Fruit fly (Drosophila melanogaster) whole organism, embryonic: Measurements from ENCODE around the gene CG32507.

Source experiments
- Atf3 ChIP-seq: fragments of 200-800 bp; sonication (Bioruptor generic); optimal IDR thresholded peaks from 3 replicates; lab custom pipeline; 2016; ENCODE audit warnings: missing biosample characterization, missing genetic modification characterization
- Atf6 ChIP-seq: fragments of 200-800 bp; sonication (Bioruptor generic); IDR thresholded peaks from 2 replicates; pipeline ENCODE4 v1.3.6; 2022; ENCODE audit warnings: missing biosample characterization, missing genetic modification characterization
- Bdp1 ChIP-seq: fragments of 200-800 bp; sonication (Bioruptor generic); optimal IDR thresholded peaks from 3 replicates; lab custom pipeline; 2016; ENCODE audit warnings: missing biosample characterization, missing genetic modification characterization
- CG10979 ChIP-seq: fragments of 200-800 bp; sonication (Bioruptor generic); optimal IDR thresholded peaks from 2 replicates; lab custom pipeline; 2018; ENCODE audit warnings: missing biosample characterization, mild to moderate bottlenecking, missing genetic modification characterization, moderate library complexity
- CG11398 ChIP-seq: fragments of 200-800 bp; sonication (Bioruptor generic); optimal IDR thresholded peaks from 2 replicates; lab custom pipeline; 2016; ENCODE audit warnings: missing biosample characterization, missing genetic modification characterization
- CG11456 ChIP-seq: fragments of 200-800 bp; sonication (Bioruptor generic); IDR thresholded peaks from 3 replicates; pipeline ENCODE4 v1.3.6; 2022; ENCODE audit warnings: missing biosample characterization, missing genetic modification characterization
- CG12104 ChIP-seq: fragments of 200-800 bp; sonication (Bioruptor generic); optimal IDR thresholded peaks from 3 replicates; lab custom pipeline; 2016; ENCODE audit warnings: missing biosample characterization, missing genetic modification characterization
- CG1233 ChIP-seq: fragments of 200-800 bp; sonication (Bioruptor generic); optimal IDR thresholded peaks from 4 replicates; lab custom pipeline; 2018; ENCODE audit warnings: missing biosample characterization, mild to moderate bottlenecking, missing genetic modification characterization
- CG14050 ChIP-seq: fragments of 200-800 bp; sonication (Bioruptor generic); IDR thresholded peaks from 3 replicates; pipeline ENCODE4 v1.3.6; 2022; ENCODE audit warnings: missing biosample characterization, missing genetic modification characterization
- CG14667 ChIP-seq: fragments of 200-800 bp; sonication (Bioruptor generic); IDR thresholded peaks from 2 replicates; pipeline ENCODE4 v1.3.6; 2022; ENCODE audit warnings: missing biosample characterization, missing genetic modification characterization
- CG14860 ChIP-seq: fragments of 200-800 bp; sonication (Bioruptor generic); IDR thresholded peaks from 3 replicates; pipeline ENCODE4 v1.3.6; 2022; ENCODE audit warnings: missing biosample characterization, missing genetic modification characterization; ENCODE audit not compliant: partially characterized antibody
- CG17385 ChIP-seq: fragments of 200-800 bp; sonication (Bioruptor generic); optimal IDR thresholded peaks from 3 replicates; lab custom pipeline; 2018; ENCODE audit warnings: missing biosample characterization, mild to moderate bottlenecking, missing genetic modification characterization
- CG18262 ChIP-seq: fragments of 200-800 bp; optimal IDR thresholded peaks from 3 replicates; lab custom pipeline; 2019; ENCODE audit warnings: missing biosample characterization, mild to moderate bottlenecking, missing genetic modification characterization, moderate library complexity
- CG30020 ChIP-seq: fragments of 200-800 bp; optimal IDR thresholded peaks from 2 replicates; lab custom pipeline; 2019; ENCODE audit warnings: missing biosample characterization, mild to moderate bottlenecking, missing genetic modification characterization, moderate library complexity
- CG31365 ChIP-seq: fragments of 200-800 bp; sonication (Bioruptor generic); optimal IDR thresholded peaks from 2 replicates; lab custom pipeline; 2018; ENCODE audit warnings: missing biosample characterization, mild to moderate bottlenecking, missing genetic modification characterization
- CG6272 ChIP-seq: fragments of 200-800 bp; sonication (Bioruptor generic); IDR thresholded peaks from 2 replicates; pipeline ENCODE4 v1.3.6; 2022; ENCODE audit warnings: missing biosample characterization, missing genetic modification characterization
- CG7357 ChIP-seq: fragments of 200-800 bp; sonication (Bioruptor generic); IDR thresholded peaks from 3 replicates; pipeline ENCODE4 v1.3.6; 2022; ENCODE audit warnings: missing biosample characterization, missing genetic modification characterization
- CG7928 ChIP-seq: fragments of 200-800 bp; sonication (Bioruptor generic); optimal IDR thresholded peaks from 2 replicates; lab custom pipeline; 2017; ENCODE audit warnings: missing biosample characterization, mild to moderate bottlenecking, missing genetic modification characterization
- CG9215 ChIP-seq: fragments of 200-800 bp; sonication (Bioruptor generic); IDR thresholded peaks from 2 replicates; pipeline ENCODE4 v1.3.6; 2022; ENCODE audit warnings: missing biosample characterization, missing genetic modification characterization
- CoRest ChIP-seq: fragments of 200-800 bp; sonication (Bioruptor generic); optimal IDR thresholded peaks from 3 replicates; lab custom pipeline; 2018; ENCODE audit warnings: missing biosample characterization, mild to moderate bottlenecking, missing genetic modification characterization, moderate library complexity
- CrebB ChIP-seq: fragments of 200-800 bp; sonication (Bioruptor generic); optimal IDR thresholded peaks from 3 replicates; lab custom pipeline; 2018; ENCODE audit warnings: missing biosample characterization, mild to moderate bottlenecking, missing genetic modification characterization
- Dad ChIP-seq: fragments of 200-800 bp; sonication (Bioruptor generic); optimal IDR thresholded peaks from 3 replicates; lab custom pipeline; 2016; ENCODE audit warnings: missing biosample characterization, missing genetic modification characterization
- Drgx ChIP-seq: fragments of 200-800 bp; sonication (Bioruptor generic); IDR thresholded peaks from 2 replicates; pipeline ENCODE4 v1.3.6; 2022; ENCODE audit warnings: missing biosample characterization, missing genetic modification characterization
- E2f2 ChIP-seq: fragments of 200-800 bp; sonication (Bioruptor generic); IDR thresholded peaks from 2 replicates; pipeline ENCODE4 v1.3.6; 2022; ENCODE audit warnings: missing biosample characterization, missing genetic modification characterization
- GATAe ChIP-seq: fragments of 200-800 bp; sonication (Bioruptor generic); conservative IDR thresholded peaks from 2 replicates; pipeline ENCODE4 v1.3.6; 2022; ENCODE audit warnings: missing biosample characterization, missing genetic modification characterization
- HmgD ChIP-seq: fragments of 200-800 bp; sonication (Bioruptor generic); optimal IDR thresholded peaks from 3 replicates; lab custom pipeline; 2016; ENCODE audit warnings: missing biosample characterization, missing genetic modification characterization
- Lim3 ChIP-seq: fragments of 200-800 bp; sonication (Bioruptor generic); IDR thresholded peaks from 2 replicates; pipeline ENCODE4 v1.3.6; 2022; ENCODE audit warnings: missing biosample characterization, missing genetic modification characterization
- MBD-R2 ChIP-seq: fragments of 200-800 bp; sonication (Bioruptor generic); IDR thresholded peaks from 2 replicates; pipeline ENCODE4 v1.3.6; 2022; ENCODE audit warnings: missing biosample characterization, missing genetic modification characterization
- NC2α ChIP-seq: fragments of 200-800 bp; sonication (Bioruptor generic); optimal IDR thresholded peaks from 2 replicates; lab custom pipeline; 2016; ENCODE audit warnings: missing biosample characterization, missing genetic modification characterization
- Xrp1 ChIP-seq: fragments of 200-800 bp; sonication (Bioruptor generic); IDR thresholded peaks from 2 replicates; pipeline ENCODE4 v1.3.6; 2022; ENCODE audit warnings: missing biosample characterization, missing genetic modification characterization
- abd-A ChIP-seq: fragments of 200-800 bp; sonication (Bioruptor generic); optimal IDR thresholded peaks from 3 replicates; lab custom pipeline; 2019; ENCODE audit warnings: missing biosample characterization, mild to moderate bottlenecking, missing genetic modification characterization, moderate library complexity
- cg ChIP-seq: fragments of 200-800 bp; sonication (Bioruptor generic); optimal IDR thresholded peaks from 3 replicates; lab custom pipeline; 2019; ENCODE audit warnings: missing biosample characterization, mild to moderate bottlenecking, missing genetic modification characterization, moderate library complexity
- ci ChIP-seq: fragments of 200-800 bp; sonication (Bioruptor generic); IDR thresholded peaks from 3 replicates; pipeline ENCODE4 v1.3.6; 2022; ENCODE audit warnings: missing biosample characterization, missing genetic modification characterization
- corto ChIP-seq: fragments of 200-800 bp; sonication (Bioruptor generic); optimal IDR thresholded peaks from 2 replicates; lab custom pipeline; 2016; ENCODE audit warnings: missing biosample characterization, mild to moderate bottlenecking, missing genetic modification characterization, moderate library complexity
- crc ChIP-seq: fragments of 200-800 bp; sonication (Bioruptor generic); optimal IDR thresholded peaks from 2 replicates; lab custom pipeline; 2016; ENCODE audit warnings: missing biosample characterization, missing genetic modification characterization
- dati ChIP-seq: fragments of 200-800 bp; sonication (Bioruptor generic); IDR thresholded peaks from 2 replicates; pipeline ENCODE4 v1.3.6; 2022; ENCODE audit warnings: missing biosample characterization, missing genetic modification characterization
- en ChIP-seq: fragments of 200-800 bp; sonication (Bioruptor generic); optimal IDR thresholded peaks from 2 replicates; lab custom pipeline; 2016; ENCODE audit warnings: missing biosample characterization, missing genetic modification characterization
- fd64A ChIP-seq: fragments of 200-800 bp; sonication (Bioruptor generic); optimal IDR thresholded peaks from 3 replicates; lab custom pipeline; 2018; ENCODE audit warnings: missing biosample characterization, mild to moderate bottlenecking, missing genetic modification characterization
- gcm ChIP-seq: fragments of 200-800 bp; sonication (Bioruptor generic); optimal IDR thresholded peaks from 2 replicates; lab custom pipeline; 2019; ENCODE audit warnings: missing biosample characterization, mild to moderate bottlenecking, missing genetic modification characterization, moderate library complexity
- gfzf ChIP-seq: fragments of 200-800 bp; sonication (Bioruptor generic); optimal IDR thresholded peaks from 2 replicates; lab custom pipeline; 2016; ENCODE audit warnings: missing biosample characterization, mild to moderate bottlenecking, missing genetic modification characterization, moderate library complexity
- gsb-n ChIP-seq: fragments of 200-800 bp; sonication (Bioruptor generic); optimal IDR thresholded peaks from 3 replicates; lab custom pipeline; 2018; ENCODE audit warnings: missing biosample characterization, mild to moderate bottlenecking, missing genetic modification characterization
- h ChIP-seq: fragments of >200 bp; optimal IDR thresholded peaks from 2 replicates; lab custom pipeline; 2017
- inv ChIP-seq: fragments of 200-800 bp; sonication (Bioruptor generic); IDR thresholded peaks from 2 replicates; pipeline ENCODE4 v1.3.6; 2022; ENCODE audit warnings: missing biosample characterization, missing genetic modification characterization; ENCODE audit not compliant: partially characterized antibody
- jing ChIP-seq: fragments of 200-800 bp; sonication (Bioruptor generic); optimal IDR thresholded peaks from 2 replicates; lab custom pipeline; 2018; ENCODE audit warnings: missing biosample characterization, mild to moderate bottlenecking, missing genetic modification characterization
- org-1 ChIP-seq: fragments of 200-800 bp; sonication (Bioruptor generic); optimal IDR thresholded peaks from 2 replicates; lab custom pipeline; 2017; ENCODE audit warnings: missing biosample characterization, missing genetic modification characterization
- rib ChIP-seq: fragments of 200-800 bp; sonication (Bioruptor generic); IDR thresholded peaks from 2 replicates; pipeline ENCODE4 v1.3.6; 2022; ENCODE audit warnings: missing biosample characterization, missing genetic modification characterization
- scrt ChIP-seq: fragments of 200-800 bp; sonication (Bioruptor generic); optimal IDR thresholded peaks from 2 replicates; lab custom pipeline; 2018; ENCODE audit warnings: missing biosample characterization, mild to moderate bottlenecking, missing genetic modification characterization, moderate library complexity
- trem ChIP-seq: fragments of 200-800 bp; optimal IDR thresholded peaks from 3 replicates; lab custom pipeline; 2019; ENCODE audit warnings: missing biosample characterization, mild to moderate bottlenecking, missing genetic modification characterization, moderate library complexity
- ttk ChIP-seq: fragments of 200-800 bp; sonication (Bioruptor generic); IDR thresholded peaks from 2 replicates; pipeline ENCODE4 v2.1.2; 2022; ENCODE audit warnings: missing biosample characterization, missing genetic modification characterization
- tup ChIP-seq: fragments of 200-800 bp; sonication (Bioruptor generic); optimal IDR thresholded peaks from 2 replicates; lab custom pipeline; 2016; ENCODE audit warnings: missing biosample characterization, mild to moderate bottlenecking, missing genetic modification characterization, moderate library complexity
- yki ChIP-seq: fragments of >200 bp; optimal IDR thresholded peaks from 3 replicates; lab custom pipeline; 2018
- zfh1 ChIP-seq: fragments of 200-800 bp; sonication (Bioruptor generic); IDR thresholded peaks from 3 replicates; pipeline ENCODE4 v1.3.6; 2022; ENCODE audit warnings: missing biosample characterization, missing genetic modification characterization

CG32507 gene

dm6 chrX:20760444-20760843 lies 20.6 kb downstream of the CG32507 start (continued):
- TF ChIP-seq Dad (GFP tag; lab: Kevin White, UChicago) (peak; percentile 80), fd64A (GFP tag; lab: Kevin White, UChicago) (peak; percentile 6), MBD-R2 (peak; percentile 33; the same call in 1 of the 2 replicates), E2f2 (GFP tag; lab: Robert Waterston, UW) (peak; percentile 62), CG30020 (tag; lab: Kevin White, UChicago) (peak; percentile 10), ci (GFP tag; lab: Robert Waterston, UW) (peak; percentile 91), cg (no peak), CrebB (tag; lab: Kevin White, UChicago) (peak; percentile 6), crc (peak; percentile 47), CG17385 (GFP tag; lab: Kevin White, UChicago) (peak; percentile 39), rib (GFP tag; lab: Robert Waterston, UW) (no peak), Bdp1 (peak; percentile 58), zfh1 (GFP tag; lab: Robert Waterston, UW) (peak; percentile 87), inv (GFP tag; lab: Robert Waterston, UW) (peak; percentile 75), Drgx (no peak), CG7928 (GFP tag; lab: Kevin White, UChicago) (peak; percentile 25), CG1233 (peak; percentile 75), abd-A (tag; lab: Kevin White, UChicago) (no peak), CG11456 (peak; percentile 96), HmgD (peak; percentile 82), CoRest (tag; lab: Kevin White, UChicago) (peak; percentile 73), yki (lab: Kevin White, UChicago) (no peak), CG12104 (GFP tag; lab: Kevin White, UChicago) (peak; percentile 56), trem (tag; lab: Kevin White, UChicago) (peak; percentile 68), CG9215 (peak; percentile 38; the same call in 1 of the 2 replicates), en (GFP tag; lab: Kevin White, UChicago) (peak; percentile 60), scrt (GFP tag; lab: Kevin White, UChicago) (peak; percentile 24), CG10979 (tag; lab: Kevin White, UChicago) (peak; percentile 73), jing (GFP tag; lab: Kevin White, UChicago) (peak; percentile 20), ttk (GFP tag; lab: Robert Waterston, UW) (peak; percentile 59), CG11398 (GFP tag; lab: Kevin White, UChicago) (peak; percentile 50), Atf6 (GFP tag; lab: Robert Waterston, UW) (peak; percentile 34; the same call in 1 of the 2 replicates), org-1 (GFP tag; lab: Kevin White, UChicago) (peak; percentile 53), CG7357 (GFP tag; lab: Robert Waterston, UW) (no peak), gfzf (GFP tag; lab: Kevin White, UChicago) (peak; percentile 37), gsb-n (peak; percentile 14), CG18262 (tag; lab: Kevin White, UChicago) (peak; percentile 68), CG14667 (GFP tag; lab: Robert Waterston, UW) (peak; percentile 77), Lim3 (GFP tag; lab: Robert Waterston, UW) (no peak), NC2α (peak; percentile 55), CG14050 (GFP tag; lab: Robert Waterston, UW) (peak; percentile 53; the same call in 2 of the 3 replicates), CG14860 (peak; percentile 64), gcm (peak; percentile 53), dati (GFP tag; lab: Robert Waterston, UW) (no peak), CG6272 (GFP tag; lab: Robert Waterston, UW) (peak; percentile 55; the same call in 1 of the 2 replicates), h (lab: Kevin White, UChicago) (no peak), corto (GFP tag; lab: Kevin White, UChicago) (no peak), Atf3 (GFP tag; lab: Kevin White, UChicago) (peak; percentile 73), CG31365 (peak; percentile 89), GATAe (GFP tag; lab: Robert Waterston, UW) (peak; percentile 14; the same call in 1 of the 2 replicates), tup (peak; percentile 31), Xrp1 (peak; percentile 65; the same call in 1 of the 2 replicates)
